Fruit fly (Drosophila melanogaster) whole organism, wandering third instar larva: ENCODE measurements around the gene Reck.

Source experiments
- Dif ChIP-seq: fragments of 200-275, 200-300 bp; sonication (Bioruptor generic); optimal IDR thresholded peaks from 2 replicates; lab custom pipeline; 2018; ENCODE audit warnings: missing biosample characterization, missing genetic modification characterization; ENCODE audit not compliant: partially characterized antibody
- Hnf4 ChIP-seq: fragments of 200-800 bp; sonication (Bioruptor generic); optimal IDR thresholded peaks from 2 replicates; lab custom pipeline; 2016; ENCODE audit warnings: missing biosample characterization, mild to moderate bottlenecking, missing genetic modification characterization
- Hr83 ChIP-seq: fragments of 200-300 bp; sonication (Bioruptor generic); optimal IDR thresholded peaks from 2 replicates; lab custom pipeline; 2016; ENCODE audit warnings: missing biosample characterization, mild to moderate bottlenecking, missing genetic modification characterization, moderate library complexity; ENCODE audit not compliant: poor library complexity, severe bottlenecking
- Myc ChIP-seq: fragments of >200 bp; optimal IDR thresholded peaks from 2 replicates; lab custom pipeline; 2017
- N ChIP-seq: fragments of >200 bp; optimal IDR thresholded peaks from 2 replicates; lab custom pipeline; 2018; ENCODE audit warnings: missing biosample characterization, missing external identifiers, missing genetic modification characterization
- OdsH ChIP-seq: fragments of 200-800 bp; sonication (Bioruptor generic); optimal IDR thresholded peaks from 2 replicates; lab custom pipeline; 2016; ENCODE audit warnings: missing biosample characterization, mild to moderate bottlenecking, missing genetic modification characterization
- Sp1 ChIP-seq: fragments of 200-800 bp; sonication (Bioruptor generic); optimal IDR thresholded peaks from 3 replicates; lab custom pipeline; 2019; ENCODE audit warnings: missing biosample characterization, mild to moderate bottlenecking, missing genetic modification characterization, moderate library complexity
- pan ChIP-seq: fragments of >200 bp; optimal IDR thresholded peaks from 2 replicates; lab custom pipeline; 2017
- psq ChIP-seq: fragments of 200-800 bp; sonication (Bioruptor generic); optimal IDR thresholded peaks from 3 replicates; lab custom pipeline; 2017; ENCODE audit warnings: missing biosample characterization, mild to moderate bottlenecking, missing genetic modification characterization, moderate library complexity
- sv ChIP-seq: fragments of 200-800 bp; sonication (Bioruptor generic); optimal IDR thresholded peaks from 3 replicates; lab custom pipeline; 2016; ENCODE audit warnings: missing biosample characterization, missing genetic modification characterization
- tai ChIP-seq: sonication (Bioruptor generic); optimal IDR thresholded peaks from 2 replicates; lab custom pipeline; 2016; ENCODE audit warnings: missing biosample characterization, missing genetic modification characterization

DNA sequence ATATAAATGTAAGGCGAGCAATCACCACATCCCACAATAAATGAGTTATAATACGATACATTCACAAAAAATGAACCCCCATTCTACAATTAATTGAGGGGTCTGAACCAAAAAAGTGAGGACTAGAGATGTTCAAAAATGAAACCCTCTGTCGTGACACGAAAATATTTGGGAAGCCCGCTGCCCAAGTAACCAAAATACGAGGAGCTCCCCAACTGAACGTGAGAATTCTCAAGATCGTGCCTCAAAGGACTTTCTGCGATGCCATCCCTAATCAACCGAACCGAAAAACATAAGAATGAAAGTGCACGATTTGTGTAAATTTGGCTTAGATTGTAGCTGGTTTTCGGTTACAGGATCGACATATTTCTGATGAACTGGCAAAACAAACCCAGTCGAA lies 39.3 kb downstream of the Reck start, which contains the start of gene Ocho:
- TF ChIP-seq OdsH (GFP tag; lab: Kevin White, UChicago) (no peak), Myc (no peak), pan (lab: Kevin White, UChicago) (no peak), Sp1 (GFP tag; lab: Kevin White, UChicago) (no peak), Dif (GFP tag; lab: Kevin White, UChicago) (no peak), tai (GFP tag; lab: Kevin White, UChicago) (no peak), Hr83 (GFP tag; lab: Kevin White, UChicago) (no peak), psq (GFP tag; lab: Kevin White, UChicago) (no peak), Hnf4 (GFP tag; lab: Kevin White, UChicago) (no peak), N (no peak), sv (GFP tag; lab: Kevin White, UChicago) (no peak)
